Fruit fly (Drosophila melanogaster): ENCODE data around the gene Trpgamma.
A peak's percentile ranks its signal among the peaks of the same experiment; 100 is the strongest.

The Trpgamma gene

dm6 chr2L:16676651-16677359 lies at the start of gene Trpgamma, which contains the start of gene her:
Trpgamma (minus strand) TSS chr2L:16676701.
her (plus strand) TSS chr2L:16677185.
- TF ChIP-seq Ets21C (GFP tag; optimal IDR thresholded peaks at IDR 0.05) (no peak), CG7368 (GFP tag; optimal IDR thresholded peaks at IDR 0.05) (no peak), CG6163 (GFP tag; IDR thresholded peaks at IDR 0.05) (no peak), CG3032 (tag; optimal IDR thresholded peaks at IDR 0.05) (peak; percentile 17), dsx (GFP tag; optimal IDR thresholded peaks at IDR 0.05; ENCODE audit: poor library complexity, severe bottlenecking) (no peak), CG11902 (GFP tag; optimal IDR thresholded peaks at IDR 0.05) (no peak), CG6276 (GFP tag; optimal IDR thresholded peaks at IDR 0.05) (no peak), CG10669 (GFP tag; optimal IDR thresholded peaks at IDR 0.05) (no peak), CG32006 (GFP tag; optimal IDR thresholded peaks at IDR 0.05) (no peak), Gug (GFP tag; IDR thresholded peaks at IDR 0.05) (no peak), CG15336 (GFP tag; IDR thresholded peaks at IDR 0.05) (no peak), CG6792 (GFP tag; optimal IDR thresholded peaks at IDR 0.05) (no peak), salr (GFP tag; optimal IDR thresholded peaks at IDR 0.05) (no peak), CG8632 (GFP tag; optimal IDR thresholded peaks at IDR 0.05) (no peak), CG16779 (tag; optimal IDR thresholded peaks at IDR 0.05) (no peak), CG11294 (GFP tag; IDR thresholded peaks at IDR 0.05) (no peak), CG10631 (GFP tag; optimal IDR thresholded peaks at IDR 0.05) (no peak), CG1621 (tag; optimal IDR thresholded peaks at IDR 0.05) (peak; percentile 58), vri (GFP tag; optimal IDR thresholded peaks at IDR 0.05) (no peak), achi (GFP tag; optimal IDR thresholded peaks at IDR 0.05) (no peak), dac (GFP tag; optimal IDR thresholded peaks at IDR 0.05) (no peak), Sox102F (GFP tag; optimal IDR thresholded peaks at IDR 0.05) (no peak), CG11762 (GFP tag; optimal IDR thresholded peaks at IDR 0.05; ENCODE audit: insufficient read depth) (no peak), pdm3 (GFP tag; optimal IDR thresholded peaks at IDR 0.05) (no peak), esn (GFP tag; optimal IDR thresholded peaks at IDR 0.05) (peak; percentile 36), CG3919 (GFP tag; optimal IDR thresholded peaks at IDR 0.05) (peak; percentile 19), Sox15 (GFP tag; optimal IDR thresholded peaks at IDR 0.05) (no peak), ss (GFP tag; optimal IDR thresholded peaks at IDR 0.05) (no peak), Met (GFP tag; optimal IDR thresholded peaks at IDR 0.05) (no peak), CG6808 (GFP tag; optimal IDR thresholded peaks at IDR 0.05) (no peak), topi (GFP tag; optimal IDR thresholded peaks at IDR 0.05) (peak; percentile 24), Hr4 (GFP tag; optimal IDR thresholded peaks at IDR 0.05) (no peak), svp (GFP tag) (no peak), Sox14 (GFP tag; optimal IDR thresholded peaks at IDR 0.05) (peak; percentile 15), CG34406 (GFP tag; optimal IDR thresholded peaks at IDR 0.05) (no peak), Smox (GFP tag; optimal IDR thresholded peaks at IDR 0.05) (no peak), fd59A (GFP tag; optimal IDR thresholded peaks at IDR 0.05) (no peak), Eip75B (GFP tag; optimal IDR thresholded peaks at IDR 0.05) (no peak), cyc (GFP tag; optimal IDR thresholded peaks at IDR 0.05) (peak; percentile 19), CG9139 (GFP tag; optimal IDR thresholded peaks at IDR 0.05) (no peak), CG31627 (GFP tag; optimal IDR thresholded peaks at IDR 0.05) (no peak), eg (GFP tag; IDR thresholded peaks at IDR 0.05) (no peak), CG4318 (GFP tag; optimal IDR thresholded peaks at IDR 0.05) (no peak), Ets96B (tag; optimal IDR thresholded peaks at IDR 0.05) (peak; percentile 2), OdsH (GFP tag; optimal IDR thresholded peaks at IDR 0.05) (no peak), CG8119 (GFP tag; IDR thresholded peaks at IDR 0.05) (no peak), fkh (GFP tag; optimal IDR thresholded peaks at IDR 0.05) (peak; percentile 98), Eip93F (GFP tag; optimal IDR thresholded peaks at IDR 0.05) (no peak), Hr39 (GFP tag; optimal IDR thresholded peaks at IDR 0.05) (no peak), lz (GFP tag; optimal IDR thresholded peaks at IDR 0.05) (peak; percentile 10), net (GFP tag; optimal IDR thresholded peaks at IDR 0.05) (no peak), Blimp-1 (GFP tag; optimal IDR thresholded peaks at IDR 0.05) (no peak)

Measured in whole organism, prepupa.